Fruit fly (Drosophila melanogaster) whole organism: ENCODE results near the gene CG13926.

Experiments used
- CG8478 ChIP-seq: fragments of >200 bp; optimal IDR thresholded peaks from 2 replicates; lab custom pipeline; 2018; ENCODE audit warnings: inconsistent platforms
- psq ChIP-seq: fragments of >200 bp; optimal IDR thresholded peaks from 2 replicates; lab custom pipeline; 2017
- usp ChIP-seq: fragments of >200 bp; optimal IDR thresholded peaks from 2 replicates; lab custom pipeline; 2017; ENCODE audit warnings: missing biosample characterization, missing genetic modification characterization, mixed read lengths

DNA sequence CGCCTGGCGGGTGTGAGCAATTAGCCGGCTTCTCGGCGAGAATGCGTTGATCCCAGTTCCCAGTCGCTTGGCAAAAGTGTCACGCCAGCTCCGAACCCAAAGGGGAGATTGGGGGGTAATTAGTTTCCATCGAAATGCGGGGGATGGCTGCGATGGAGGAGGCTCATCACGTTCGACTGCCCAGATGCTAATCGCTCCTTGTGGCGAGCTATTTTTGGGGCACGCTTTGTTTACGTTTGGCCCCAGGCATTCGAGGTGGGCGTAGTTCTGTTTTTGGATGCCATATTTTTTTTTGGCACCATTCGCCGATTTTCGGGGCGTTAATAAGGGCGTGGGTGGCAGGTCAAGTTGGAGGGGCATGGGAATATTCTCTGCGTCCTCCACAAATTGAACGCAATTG, 37.8 kb downstream of the CG13926 start:
- TF ChIP-seq usp (GFP tag; lab: Kevin White, UChicago) (no peak), CG8478 (no peak), psq (lab: Kevin White, UChicago) (no peak)
